Worm (Caenorhabditis elegans) whole organism, dauer: ENCODE data around the gene fipr-16.

Experiments
- unc-62 ChIP-seq: sonication (generic microtip); optimal IDR thresholded peaks from 2 replicates; lab custom pipeline; 2017; ENCODE audit warnings: missing biosample characterization, missing genetic modification reagents, missing genetic modification characterization

The fipr-16 gene

DNA sequence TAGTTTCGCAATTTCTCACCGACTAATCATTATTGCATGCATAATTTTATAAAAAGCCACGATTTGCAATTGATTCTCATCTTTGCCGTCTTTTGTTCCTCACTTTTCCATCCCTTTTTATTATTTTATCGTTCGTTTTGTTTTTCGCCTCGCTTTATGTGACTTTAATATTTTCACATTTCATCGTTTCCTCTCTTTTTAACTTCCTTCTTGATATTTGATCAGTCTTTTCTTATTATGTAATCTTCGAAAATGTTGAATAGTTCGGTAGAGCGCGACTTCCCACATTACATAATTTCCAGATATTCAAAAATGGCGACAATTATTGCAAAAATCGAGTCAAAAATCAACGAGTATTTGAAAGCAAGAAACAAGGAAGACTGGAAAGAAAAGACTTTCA lies 14.8 kb upstream of the fipr-16 start, which contains the start of gene C06E1.1:
Gene C06E1.1, plus strand, starts transcription at position 301 of the 400 bp plus-strand sequence.
- TF ChIP-seq unc-62 = no peak

DNA sequence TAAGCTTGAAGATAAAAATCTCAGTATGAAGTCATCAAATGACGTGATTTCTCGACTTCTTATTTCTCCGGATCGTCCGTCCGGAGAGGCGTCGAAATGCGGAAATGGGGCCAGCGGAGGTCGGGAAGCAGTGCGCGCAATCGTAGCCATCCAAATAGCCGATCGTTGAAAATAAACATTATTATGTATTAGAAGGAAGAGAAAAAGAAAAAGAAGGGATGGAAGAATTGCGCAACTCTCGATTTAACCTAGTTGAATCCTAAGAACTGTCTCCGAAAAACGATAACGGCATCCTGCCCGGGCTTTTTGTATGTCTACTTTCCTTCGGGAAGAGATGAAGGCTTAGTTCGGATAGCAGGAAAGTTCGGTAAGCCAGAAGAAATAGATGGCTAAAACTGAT lies 11.4 kb upstream of the fipr-16 start:
- TF ChIP-seq unc-62 = no peak

DNA sequence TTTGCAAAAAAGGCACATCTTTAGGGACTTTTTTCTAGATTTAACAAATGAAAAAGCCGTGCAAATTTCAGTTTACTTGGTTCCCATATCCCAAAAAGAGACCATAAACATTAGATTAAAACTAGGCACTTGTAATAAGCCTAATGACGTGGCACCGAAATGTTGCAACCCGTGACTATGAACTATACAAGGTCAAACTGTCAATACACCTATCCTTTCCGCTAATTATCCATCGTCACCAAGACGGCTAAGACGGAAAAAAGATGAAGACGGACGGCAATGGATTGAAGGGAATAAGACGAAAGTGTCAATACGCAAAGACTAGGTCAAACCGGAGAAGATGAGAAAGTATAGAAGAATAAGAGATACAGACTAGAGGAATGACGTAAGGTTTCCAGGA lies 8.2 kb upstream of the fipr-16 start:
- no peak for TF ChIP-seq unc-62

DNA sequence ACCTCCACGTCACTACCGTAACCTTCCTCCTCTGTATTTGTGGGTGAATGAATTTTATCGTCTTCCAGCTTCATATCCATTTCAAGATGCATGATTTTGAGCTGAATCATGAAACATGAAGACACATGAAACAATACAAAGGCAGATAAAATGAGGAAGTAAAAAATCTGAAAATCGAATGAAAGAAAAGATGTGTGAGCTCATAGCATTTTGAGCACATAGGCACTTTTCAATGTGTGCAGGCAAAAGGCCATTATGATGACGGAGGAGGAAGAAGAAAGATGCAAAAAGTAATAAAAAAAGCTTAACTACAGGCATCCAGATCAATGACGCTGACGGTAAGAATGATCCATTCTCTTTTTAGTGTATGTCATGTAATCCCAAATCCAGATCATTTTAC lies 7.0 kb upstream of the fipr-16 start, which contains the start of gene ztf-30:
Gene ztf-30, minus strand, starts transcription at position 101 of the 400 bp plus-strand sequence.
- no peak for TF ChIP-seq unc-62

DNA sequence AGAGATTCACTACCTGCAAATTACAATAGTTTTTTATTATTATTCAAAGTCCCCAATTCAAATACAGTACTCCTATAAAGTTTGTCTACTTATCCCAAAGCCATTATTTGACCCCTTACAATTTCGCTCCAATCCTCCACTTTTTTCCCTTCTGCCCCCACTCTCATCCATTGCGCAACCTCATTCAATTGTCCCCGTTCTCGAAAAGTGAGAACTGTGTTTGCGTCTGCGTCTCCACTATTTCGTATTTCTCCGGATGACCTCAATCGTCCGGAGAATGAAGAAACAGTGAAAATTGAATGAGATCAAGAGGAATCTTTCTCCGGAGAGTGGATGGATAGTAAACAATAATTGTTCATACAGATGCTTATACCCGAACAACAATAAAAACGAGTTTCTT lies 5.9 kb upstream of the fipr-16 start:
- no peak for TF ChIP-seq unc-62

DNA sequence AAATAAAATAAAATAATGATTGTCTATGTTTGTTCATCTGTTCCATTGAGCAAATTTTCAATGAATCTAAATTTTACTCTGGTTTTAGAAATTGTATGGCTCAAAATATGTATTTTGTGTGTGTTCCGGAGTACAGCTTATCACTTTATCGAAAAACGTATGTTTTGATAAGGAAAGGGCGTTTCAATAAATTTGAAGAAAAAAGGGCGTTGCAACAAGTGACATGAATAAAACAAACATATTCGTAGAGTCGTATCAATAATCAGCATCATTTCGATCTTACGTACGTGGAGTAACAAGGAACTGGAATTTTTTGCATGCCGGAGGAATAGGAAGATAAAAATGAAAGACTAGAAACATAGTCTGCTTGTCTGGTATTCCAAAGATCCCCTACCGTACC lies 3.3 kb upstream of the fipr-16 start:
- no peak for TF ChIP-seq unc-62

DNA sequence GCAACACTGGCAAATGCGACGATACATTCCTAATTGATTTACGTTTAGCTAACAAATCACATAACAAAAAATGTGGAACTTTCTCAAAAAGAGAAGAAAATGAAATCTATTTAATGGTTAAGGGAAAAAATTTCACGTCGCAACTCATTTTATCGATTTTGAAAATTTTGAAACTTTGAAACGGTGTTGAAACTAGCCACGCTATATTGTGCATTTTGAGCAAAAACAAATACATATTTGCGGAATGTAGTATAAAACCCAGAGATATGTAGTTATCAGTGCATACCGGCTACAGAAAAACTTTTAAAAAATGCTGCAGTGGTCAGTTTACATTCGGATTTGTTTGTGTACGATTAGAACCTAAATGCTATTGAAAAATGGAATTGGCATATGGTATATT lies 2.8 kb upstream of the fipr-16 start, which contains the start of gene C06E1.7:
Gene C06E1.7, minus strand, starts transcription at position 101 of the 400 bp plus-strand sequence.
- no peak for TF ChIP-seq unc-62

DNA sequence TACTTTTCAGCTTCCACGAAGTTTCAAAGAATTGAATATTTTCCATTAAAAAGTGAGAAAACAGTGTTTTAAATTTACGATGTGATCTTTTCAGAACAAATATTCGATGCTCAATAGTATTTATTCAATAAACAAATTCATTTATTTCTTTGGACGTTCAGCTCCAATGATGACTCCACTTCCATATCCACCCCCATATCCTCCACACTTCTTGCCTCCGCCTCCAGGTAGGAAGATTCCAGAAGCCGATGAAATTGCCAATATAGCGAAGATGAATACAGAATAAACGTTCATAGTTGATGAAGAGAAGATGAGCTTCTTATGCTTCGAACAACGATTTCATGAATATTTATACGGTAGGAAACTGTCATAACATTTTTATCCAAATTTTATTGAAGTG lies 1.6 kb downstream of the fipr-16 start, which contains the start of gene fip-3:
Gene fip-3, minus strand, starts transcription at position 294 of the 400 bp plus-strand sequence.
- no peak for TF ChIP-seq unc-62

DNA sequence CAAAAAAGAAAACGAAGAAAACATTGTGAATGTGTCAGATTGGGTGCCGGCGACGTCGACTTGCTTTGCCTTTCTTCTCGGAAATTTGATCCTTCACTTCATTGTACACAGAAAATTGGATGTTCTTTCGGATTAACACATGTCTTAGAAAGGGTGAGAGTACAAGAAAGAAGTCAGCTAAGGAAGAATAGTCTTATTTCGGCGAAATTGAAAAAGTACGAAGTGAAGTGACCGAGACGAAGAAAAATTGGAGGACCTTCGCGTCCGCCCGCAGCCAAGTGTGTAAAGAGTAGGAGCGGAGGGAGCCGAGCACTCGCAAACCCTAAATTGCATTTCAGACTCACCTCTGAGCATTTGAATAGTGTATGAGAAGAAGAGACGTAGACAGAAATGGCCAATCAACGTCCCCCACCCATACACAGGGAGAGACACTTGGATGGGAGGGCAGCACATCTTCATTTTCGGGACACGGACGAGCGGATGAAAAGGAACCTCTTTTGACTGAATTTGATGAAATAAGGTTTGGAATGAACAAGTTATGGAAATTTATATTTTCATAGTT lies 2.1 kb downstream of the fipr-16 start, which contains the start of gene glr-1:
Gene glr-1, minus strand, starts transcription at position 51 of the 562 bp plus-strand sequence.
- TF ChIP-seq unc-62 = no peak

DNA sequence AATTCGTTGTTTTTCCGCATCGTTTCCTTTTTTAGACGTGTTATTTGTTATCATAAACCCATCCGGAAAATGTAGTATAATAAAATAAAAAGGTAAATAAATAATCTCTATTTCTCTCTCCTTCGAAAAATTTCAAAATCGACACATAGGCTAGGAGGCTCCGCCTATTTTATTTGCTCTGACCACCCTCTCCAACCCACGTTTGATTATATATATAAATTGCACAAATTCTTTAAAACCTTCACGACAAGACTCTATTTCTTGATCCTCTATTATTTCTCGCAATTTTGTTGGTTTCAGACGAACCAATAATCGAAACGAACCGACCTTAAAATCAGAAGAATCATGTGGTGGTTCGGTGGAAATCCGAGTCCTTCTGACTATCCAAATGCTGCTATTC lies 10.0 kb downstream of the fipr-16 start, which contains the start of gene doxa-1:
Gene doxa-1, plus strand, starts transcription at position 301 of the 400 bp plus-strand sequence.
- TF ChIP-seq unc-62 = no peak

DNA sequence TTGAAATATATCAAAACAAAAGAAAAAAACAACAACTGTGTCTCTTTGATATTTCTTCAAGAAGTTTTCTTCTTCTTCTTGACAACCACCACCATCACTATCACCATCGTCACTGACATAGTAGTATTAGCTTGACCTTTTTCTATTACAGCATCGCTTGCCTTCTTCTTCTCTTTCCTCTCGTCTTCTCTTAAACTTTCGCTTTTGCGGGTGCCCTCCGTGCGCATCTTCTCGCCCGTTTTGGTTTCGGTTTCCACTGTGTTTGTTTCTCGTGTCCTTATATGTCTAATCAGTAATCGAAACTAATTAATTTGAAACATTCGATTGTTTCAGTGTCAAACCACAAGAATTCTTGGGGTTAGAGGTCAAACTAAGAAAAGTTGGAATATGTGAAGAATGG lies 11.4 kb downstream of the fipr-16 start:
- TF ChIP-seq unc-62 = no peak

DNA sequence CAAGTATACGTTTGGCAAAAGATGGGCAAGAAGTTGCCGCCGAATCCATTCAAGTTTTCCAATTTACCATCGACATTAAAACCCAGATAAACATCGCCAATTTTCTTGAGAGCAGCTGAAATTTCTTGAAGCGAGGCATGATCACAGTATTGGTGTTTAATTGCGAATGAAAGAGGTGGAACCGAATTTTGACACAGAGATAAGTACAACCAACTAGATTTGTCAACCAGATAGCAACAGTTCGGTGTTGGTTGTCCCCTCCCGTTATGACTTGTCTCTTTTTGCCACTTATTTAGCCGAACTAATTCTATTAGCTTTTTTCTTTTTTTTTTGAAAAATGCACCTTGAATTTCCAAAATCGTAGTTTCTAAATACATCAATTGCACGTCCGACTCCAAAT lies 12.4 kb downstream of the fipr-16 start:
- no peak for TF ChIP-seq unc-62

DNA sequence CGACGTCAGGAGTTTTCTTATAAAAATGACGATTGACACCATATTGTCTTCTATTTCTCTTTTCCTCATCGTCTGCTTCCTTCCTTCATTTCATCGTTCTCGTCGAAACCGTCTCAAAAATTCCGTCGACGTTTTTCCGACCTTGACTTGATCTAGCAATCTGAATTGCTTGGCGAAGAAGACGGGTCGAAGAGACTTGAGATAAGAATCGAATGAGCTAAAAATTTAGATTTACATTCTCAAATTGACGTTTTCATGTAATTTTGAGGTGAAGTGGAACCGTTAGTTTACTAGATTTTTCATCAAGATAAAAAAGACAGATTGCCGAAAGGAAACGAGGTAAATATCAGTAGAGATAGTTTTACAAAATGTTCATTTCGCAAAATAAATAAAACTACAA lies 13.2 kb downstream of the fipr-16 start:
- no peak for TF ChIP-seq unc-62

DNA sequence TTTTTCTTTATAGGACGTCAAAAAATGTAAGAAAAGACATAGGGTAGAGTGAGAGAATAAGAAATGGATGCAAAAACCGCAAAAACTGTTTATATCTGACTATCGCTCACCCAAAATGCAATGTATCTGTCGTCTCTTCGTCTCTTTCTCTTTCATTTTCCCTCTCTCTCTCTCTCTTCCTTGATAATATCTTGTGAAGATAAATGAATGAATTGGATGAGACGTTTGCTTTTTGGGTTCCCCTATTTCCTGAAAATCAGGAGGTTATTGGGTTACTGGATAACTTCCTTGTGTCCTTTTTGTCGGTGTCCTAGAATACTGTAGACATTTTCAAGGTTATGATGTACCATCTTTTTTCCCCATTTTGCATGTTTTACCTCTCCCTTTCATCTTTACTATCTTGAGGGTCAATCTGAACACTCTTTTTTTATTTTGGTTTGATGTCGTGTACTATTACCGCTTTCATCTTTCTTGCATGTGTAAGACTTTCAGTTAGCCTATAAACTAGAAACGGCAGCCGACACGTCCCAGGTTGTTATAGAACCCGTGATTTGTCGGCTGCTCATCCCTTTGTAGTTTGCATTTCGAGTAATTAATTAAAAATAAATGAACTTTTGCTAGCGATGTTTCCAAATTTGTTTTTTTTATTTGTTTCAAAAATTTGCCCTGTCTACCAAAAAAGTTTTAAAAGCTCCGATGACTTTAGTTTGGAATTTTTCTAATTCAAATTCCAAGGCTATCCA lies 15.3 kb downstream of the fipr-16 start:
- no peak for TF ChIP-seq unc-62

DNA sequence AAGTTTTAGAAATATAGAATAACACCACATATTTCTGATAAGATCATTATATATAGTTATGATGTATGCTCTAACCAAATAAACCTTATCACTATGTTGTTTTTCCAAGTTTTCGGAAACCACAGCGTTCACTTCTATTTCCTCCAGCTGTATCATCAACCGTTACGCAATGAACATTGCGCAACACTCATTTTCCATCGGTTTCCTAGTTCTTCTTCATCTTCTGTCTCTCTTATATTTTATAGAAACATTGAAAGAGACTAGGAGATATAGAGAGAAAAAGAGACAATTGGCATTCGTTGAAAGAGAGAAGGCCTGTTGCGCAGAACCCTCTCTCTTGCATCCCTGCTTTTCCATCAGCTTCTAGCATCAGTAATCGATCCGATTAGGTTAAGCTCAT lies 16.5 kb downstream of the fipr-16 start:
- TF ChIP-seq unc-62 = no peak

DNA sequence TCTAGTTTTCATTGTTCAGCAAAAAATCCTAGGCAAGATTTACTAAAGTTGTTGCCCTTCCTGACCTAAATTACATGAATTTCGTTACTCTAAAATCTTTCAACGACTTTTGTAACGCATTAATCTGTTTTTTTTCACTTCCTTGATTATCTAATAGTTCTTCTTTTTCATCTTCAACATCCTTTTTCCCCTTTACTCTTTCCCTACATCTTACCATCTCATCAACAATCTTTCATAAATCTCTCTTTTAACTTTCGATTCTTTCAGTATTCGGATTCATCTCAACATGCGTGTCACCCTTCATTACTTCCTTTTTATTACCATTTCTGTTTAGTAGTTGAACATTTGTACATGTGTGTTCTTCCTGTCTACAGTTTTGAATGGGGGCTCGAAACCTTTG lies 16.9 kb downstream of the fipr-16 start:
- TF ChIP-seq unc-62 = no peak

DNA sequence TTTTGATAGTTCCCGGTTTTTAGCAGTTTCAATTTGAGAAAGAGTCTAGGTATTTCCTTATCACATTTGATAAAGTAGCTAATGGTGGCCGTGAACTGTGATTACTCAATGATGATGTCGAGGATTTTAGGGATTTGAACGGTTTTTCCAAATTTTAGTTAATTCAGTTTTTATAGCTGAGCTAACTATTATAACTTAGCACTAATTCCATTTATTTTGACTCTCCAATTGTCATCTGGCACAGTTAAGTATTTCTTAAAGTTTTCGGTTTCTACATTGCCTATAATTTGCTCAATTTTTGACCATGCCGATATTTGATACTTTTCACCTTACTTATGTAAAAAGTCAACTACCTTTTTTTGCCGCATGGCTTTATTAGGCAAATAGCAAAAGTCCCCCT lies 17.5 kb downstream of the fipr-16 start:
- no peak for TF ChIP-seq unc-62

DNA sequence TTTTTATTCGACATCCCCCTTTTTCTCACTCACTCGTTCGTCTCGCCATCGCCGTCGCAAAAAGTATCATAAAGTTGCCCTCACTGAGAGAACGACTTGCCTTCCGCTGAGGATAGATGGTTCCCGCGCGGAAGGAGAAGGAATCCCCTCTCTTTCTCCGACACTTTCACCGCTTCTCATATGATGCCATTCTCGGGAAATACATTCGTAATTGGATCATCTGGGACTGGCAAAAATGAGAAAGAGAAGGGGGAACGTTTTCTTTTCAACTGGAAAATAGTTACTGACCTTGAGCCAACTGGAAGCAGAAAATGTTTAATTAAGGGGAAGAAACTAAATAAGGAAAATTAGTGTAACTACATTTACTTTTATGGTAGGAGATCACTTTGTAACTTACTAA lies 18.9 kb downstream of the fipr-16 start:
- TF ChIP-seq unc-62 = no peak
